Worm (Caenorhabditis elegans) whole organism, L4 larva: Measurements from ENCODE around the gene srw-56.

Experiments used
- R02D3.7 ChIP-seq: fragments of 150-350 bp; sonication (generic microtip); optimal IDR thresholded peaks from 3 replicates; lab custom pipeline; 2014; ENCODE audit warnings: missing biosample characterization, missing genetic modification characterization
- attf-4 ChIP-seq: sonication (generic microtip); optimal IDR thresholded peaks from 3 replicates; lab custom pipeline; 2017; ENCODE audit warnings: missing biosample characterization, missing genetic modification characterization
- fos-1 ChIP-seq: fragments of 150-350 bp; optimal IDR thresholded peaks from 2 replicates; lab custom pipeline; 2014; ENCODE audit warnings: missing biosample characterization, missing genetic modification characterization

- TF ChIP-seq attf-4 (no peak), fos-1 (tag; lab: Kevin White, UChicago) (no peak), R02D3.7 (tag; lab: Kevin White, UChicago) (no peak)
These were observed 31.6 kb downstream of the srw-56 start, which contains the start of gene cdr-1 for ce11 chrV:15921102-15921501.
